Worm (Caenorhabditis elegans): ENCODE measurements around the gene pmp-1.

Gene pmp-1

ce11 chrII:6847917-6848379 lies 35.6 kb downstream of the pmp-1 start, which contains the start of gene tbc-6 (continued):
- TF ChIP-seq lin-39 (tag; optimal IDR thresholded peaks at IDR 0.05): no peak
- TF ChIP-seq D1046.2 (GFP tag; IDR thresholded peaks at IDR 0.05): no peak
- TF ChIP-seq nhr-6 (tag; optimal IDR thresholded peaks at IDR 0.05): peak; percentile 26
- no peak for TF ChIP-seq spr-3 (GFP tag; optimal IDR thresholded peaks at IDR 0.05)
- no peak for TF ChIP-seq set-16 (GFP tag; IDR thresholded peaks at IDR 0.05)
- TF ChIP-seq ceh-62 (tag; optimal IDR thresholded peaks at IDR 0.05): no peak
- TF ChIP-seq Y48G9A.11 (GFP tag; IDR thresholded peaks at IDR 0.05): no peak
- no peak for TF ChIP-seq ZK546.5 (tag; optimal IDR thresholded peaks at IDR 0.05)
- TF ChIP-seq ceh-20 (GFP tag; IDR thresholded peaks at IDR 0.05): 0 out of 2 replicates have a peak, but pooled peaks have one; percentile 44
- peak; percentile 74 for TF ChIP-seq aha-1 (tag)
- no peak for TF ChIP-seq F10B5.3 (tag; optimal IDR thresholded peaks at IDR 0.05)
- no peak for TF ChIP-seq jun-1 (tag; optimal IDR thresholded peaks at IDR 0.05)
- peak; percentile 93 for TF ChIP-seq aly-2 (tag; optimal IDR thresholded peaks at IDR 0.05)
- TF ChIP-seq arid-1 (GFP tag; conservative IDR thresholded peaks at IDR 0.05): no peak
- TF ChIP-seq sdz-12 (GFP tag; optimal IDR thresholded peaks at IDR 0.05): no peak
- no peak for TF ChIP-seq mxl-2 (GFP tag; conservative IDR thresholded peaks at IDR 0.05)
- no peak for TF ChIP-seq fkh-10 (GFP tag; optimal IDR thresholded peaks at IDR 0.05)
- no peak for TF ChIP-seq nhr-41 (GFP tag; IDR thresholded peaks at IDR 0.05)
- TF ChIP-seq unc-130 (GFP tag; optimal IDR thresholded peaks at IDR 0.05): no peak
- no peak for TF ChIP-seq skn-1 (tag; optimal IDR thresholded peaks at IDR 0.05)
- TF ChIP-seq hlh-11 (tag; optimal IDR thresholded peaks at IDR 0.05): peak; percentile 77
- TF ChIP-seq nhr-237 (tag; optimal IDR thresholded peaks at IDR 0.05): no peak
- TF ChIP-seq snpc-4 (tag; optimal IDR thresholded peaks at IDR 0.05): no peak
- no peak for TF ChIP-seq R02D3.7 (tag; optimal IDR thresholded peaks at IDR 0.05)

ce11 chrII:6846723-6847122 lies 36.8 kb downstream of the pmp-1 start:
- TF ChIP-seq hlh-30 (tag; optimal IDR thresholded peaks at IDR 0.05; ENCODE audit: insufficient read depth) (peak; percentile 7), set-16 (GFP tag; IDR thresholded peaks at IDR 0.05) (peak; percentile 86), hif-1 (tag; optimal IDR thresholded peaks at IDR 0.05) (no peak)

ce11 chrII:6845006-6845459 lies 38.5 kb downstream of the pmp-1 start:
- TF ChIP-seq daf-8 (GFP tag; IDR thresholded peaks at IDR 0.05) (no peak), lsy-2 (tag; optimal IDR thresholded peaks at IDR 0.05) (no peak), ztf-7 (tag; optimal IDR thresholded peaks at IDR 0.05) (no peak), lin-39 (tag; optimal IDR thresholded peaks at IDR 0.05) (no peak), ceh-82 (tag; optimal IDR thresholded peaks at IDR 0.05) (no peak), mdt-29 (GFP tag; IDR thresholded peaks at IDR 0.05) (no peak), vab-7 (GFP tag; IDR thresholded peaks at IDR 0.05) (no peak), mdl-1 (tag; optimal IDR thresholded peaks at IDR 0.05) (peak in 1 of 2 experiments; percentile 38), hlh-11 (tag; optimal IDR thresholded peaks at IDR 0.05) (no peak), nhr-28 (tag; optimal IDR thresholded peaks at IDR 0.05) (peak; percentile 53), nhr-76 (tag; optimal IDR thresholded peaks at IDR 0.05) (no peak), daf-16 (GFP tag; optimal IDR thresholded peaks at IDR 0.05) (no peak), daf-16 (tag; optimal IDR thresholded peaks at IDR 0.05) (peak; percentile 8), F26F4.8 (GFP tag; conservative IDR thresholded peaks at IDR 0.05) (no peak), mxl-3 (GFP tag; optimal IDR thresholded peaks at IDR 0.05) (no peak), rbr-2 (tag; optimal IDR thresholded peaks at IDR 0.05) (no peak), dve-1 (tag; optimal IDR thresholded peaks at IDR 0.05; ENCODE audit: insufficient read depth) (peak; percentile 48), duxl-1 (tag; optimal IDR thresholded peaks at IDR 0.05; ENCODE audit: poor library complexity) (no peak), zip-11 (GFP tag; IDR thresholded peaks at IDR 0.05) (no peak), nhr-111 (GFP tag; optimal IDR thresholded peaks at IDR 0.05) (no peak)

Measured in whole organism, L4 larva.